Fruit fly (Drosophila melanogaster): ENCODE results near the gene Muc91C.

DNA sequence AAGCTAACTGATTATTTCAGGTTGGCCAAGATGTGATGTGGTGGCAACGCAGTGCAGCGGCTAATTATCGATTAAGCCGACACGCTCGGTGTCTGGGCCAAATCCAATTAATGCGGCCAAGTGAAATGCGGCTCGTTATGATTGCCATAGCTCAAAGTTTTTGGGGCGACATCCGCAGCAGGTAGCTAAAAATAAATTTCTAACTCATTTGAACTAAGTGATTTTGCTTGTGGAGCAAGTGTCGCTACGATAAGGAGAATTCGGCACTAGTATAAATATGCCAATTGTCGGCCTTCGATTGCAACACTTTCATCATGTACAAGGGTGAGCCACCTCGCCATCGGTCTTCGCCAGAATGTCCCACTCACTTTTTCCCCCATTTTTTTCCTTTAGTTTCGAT, 2.4 kb upstream of the Muc91C start, which contains the start of gene CG34282:
- TF ChIP-seq CTCF (optimal IDR thresholded peaks at IDR 0.05) (no peak), CG8478 (optimal IDR thresholded peaks at IDR 0.05) (no peak)

Measured in S2 (cell line).